Worm (Caenorhabditis elegans): ENCODE results near the gene aip-1.

The aip-1 gene

DNA sequence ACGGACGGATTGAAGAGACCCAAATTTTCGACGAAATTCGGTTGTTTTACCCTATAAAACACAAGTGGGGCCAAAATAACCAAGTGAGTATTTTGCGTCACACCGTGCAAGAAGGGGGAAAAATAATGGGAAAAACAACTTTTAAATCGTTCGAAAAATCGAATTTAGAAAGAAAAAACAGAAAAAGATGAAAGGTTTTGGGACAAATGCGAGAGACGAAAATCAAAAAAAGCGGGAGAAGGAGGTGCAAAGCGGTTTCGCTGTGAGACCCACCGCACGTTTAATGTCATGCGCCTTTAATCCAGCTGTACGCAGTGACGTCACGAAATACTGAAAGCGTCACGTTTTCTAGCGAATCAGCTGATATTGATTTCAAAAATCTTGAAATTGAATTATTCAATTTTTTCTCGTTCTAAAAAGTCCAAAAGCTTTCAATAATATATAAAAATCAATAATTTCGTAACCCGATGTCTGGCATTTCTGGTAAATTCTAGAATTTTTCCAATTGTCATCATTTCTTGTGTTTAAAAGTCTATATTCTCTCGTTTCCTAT, at the start of gene aip-1, which contains the start of gene ddx-17 (continued):
- TF ChIP-seq unc-62 (GFP tag; optimal IDR thresholded peaks at IDR 0.05) (no peak), C04F5.9 (tag; optimal IDR thresholded peaks at IDR 0.05) (peak; percentile 18), ceh-82 (tag; optimal IDR thresholded peaks at IDR 0.05) (peak in 2 of 3 experiments; percentile 8 to 70), nhr-20 (tag; optimal IDR thresholded peaks at IDR 0.05) (peak; percentile 68), xbp-1 (tag; optimal IDR thresholded peaks at IDR 0.05) (peak; percentile 60), aha-1 (tag; optimal IDR thresholded peaks at IDR 0.05) (no peak), mdl-1 (tag; optimal IDR thresholded peaks at IDR 0.05) (peak in 1 of 2 experiments; percentile 64), egl-13 (tag; optimal IDR thresholded peaks at IDR 0.05) (peak; percentile 70), zip-4 (GFP tag; optimal IDR thresholded peaks at IDR 0.05) (peak; percentile 38), pax-3 (tag; optimal IDR thresholded peaks at IDR 0.05) (peak; percentile 74), fkh-8 (tag; optimal IDR thresholded peaks at IDR 0.05) (peak; percentile 91), ceh-90 (tag; optimal IDR thresholded peaks at IDR 0.05) (no peak), blmp-1 (tag; optimal IDR thresholded peaks at IDR 0.05) (peak; percentile 57), nhr-90 (tag; optimal IDR thresholded peaks at IDR 0.05; ENCODE audit: poor library complexity) (peak; percentile 42), tlp-1 (tag; optimal IDR thresholded peaks at IDR 0.05) (no peak), tbx-2 (tag; optimal IDR thresholded peaks at IDR 0.05) (peak; percentile 76), mab-9 (GFP tag; IDR thresholded peaks at IDR 0.05) (peak; percentile 20; the same call in 1 of the 2 replicates), nhr-85 (tag) (peak; percentile 81), skn-1 (tag; optimal IDR thresholded peaks at IDR 0.05) (peak; percentile 99), nhr-71 (tag; optimal IDR thresholded peaks at IDR 0.05) (peak; percentile 86)

- TF ChIP-seq nhr-12 (tag; optimal IDR thresholded peaks at IDR 0.05) (no peak), Y116A8C.19 (tag; optimal IDR thresholded peaks at IDR 0.05; ENCODE audit: borderline replicate concordance) (no peak), xbp-1 (tag; optimal IDR thresholded peaks at IDR 0.05) (no peak), ceh-82 (tag; optimal IDR thresholded peaks at IDR 0.05) (no peak), F16B12.6 (tag; optimal IDR thresholded peaks at IDR 0.05) (no peak), blmp-1 (tag; optimal IDR thresholded peaks at IDR 0.05) (peak; percentile 98), lin-14 (GFP tag; optimal IDR thresholded peaks at IDR 0.05) (peak; percentile 56), egl-27 (tag; optimal IDR thresholded peaks at IDR 0.05) (no peak), elt-3 (tag; optimal IDR thresholded peaks at IDR 0.05) (peak in 2 of 6 experiments; percentile 10 to 20), nhr-47 (tag; optimal IDR thresholded peaks at IDR 0.05) (no peak), ets-5 (GFP tag; IDR thresholded peaks at IDR 0.05) (no peak), zag-1 (tag; optimal IDR thresholded peaks at IDR 0.05) (no peak), nhr-85 (tag) (peak; percentile 81)
These were observed 48.7 kb upstream of the aip-1 start, which contains the start of gene sao-1 for ce11 chrV:13963279-13963976. TSS of gene sao-1 (plus strand) at chrV:13963926.

ce11 chrV:13980807-13981206, 31.3 kb upstream of the aip-1 start, which contains the start of gene eol-1:
TSS of gene eol-1 (minus strand) at chrV:13980907.
- no peak for TF ChIP-seq ceh-82 (tag; optimal IDR thresholded peaks at IDR 0.05)
- no peak for TF ChIP-seq nhr-20 (tag; optimal IDR thresholded peaks at IDR 0.05)
- TF ChIP-seq efl-1 (optimal IDR thresholded peaks at IDR 0.05): no peak
- TF ChIP-seq efl-1 (GFP tag; optimal IDR thresholded peaks at IDR 0.05 in 1 of 2): peak in 1 of 2 experiments; percentile 81

ce11 chrV:13981677-13982076, 30.5 kb upstream of the aip-1 start:
- TF ChIP-seq jun-1 (tag; optimal IDR thresholded peaks at IDR 0.05): no peak
- TF ChIP-seq hlh-17 (GFP tag; optimal IDR thresholded peaks at IDR 0.05; ENCODE audit: borderline replicate concordance): no peak
- TF ChIP-seq unc-30 (tag; optimal IDR thresholded peaks at IDR 0.05): no peak
- TF ChIP-seq nhr-71 (tag; optimal IDR thresholded peaks at IDR 0.05): no peak
- no peak for TF ChIP-seq swsn-7 (tag; optimal IDR thresholded peaks at IDR 0.05)
- TF ChIP-seq ceh-63 (GFP tag; optimal IDR thresholded peaks at IDR 0.05): no peak
- TF ChIP-seq lin-14 (GFP tag; optimal IDR thresholded peaks at IDR 0.05): no peak
- TF ChIP-seq lir-3 (tag; optimal IDR thresholded peaks at IDR 0.05; ENCODE audit: poor library complexity): no peak
- no peak for TF ChIP-seq skn-1 (tag; optimal IDR thresholded peaks at IDR 0.05)
- TF ChIP-seq ama-1 (optimal IDR thresholded peaks at IDR 0.05): no peak
- no peak for TF ChIP-seq unc-62 (GFP tag; optimal IDR thresholded peaks at IDR 0.05)
- no peak for TF ChIP-seq unc-98 (GFP tag; IDR thresholded peaks at IDR 0.05)
- no peak for TF ChIP-seq dsc-1 (tag; optimal IDR thresholded peaks at IDR 0.05)
- TF ChIP-seq ceh-82 (tag; optimal IDR thresholded peaks at IDR 0.05): no peak
- no peak for TF ChIP-seq zag-1 (tag; optimal IDR thresholded peaks at IDR 0.05)
- TF ChIP-seq nhr-11 (tag; optimal IDR thresholded peaks at IDR 0.05): no peak
- TF ChIP-seq C04F5.9 (tag; optimal IDR thresholded peaks at IDR 0.05): no peak
- TF ChIP-seq nhr-77 (tag; optimal IDR thresholded peaks at IDR 0.05): no peak
- no peak for TF ChIP-seq ets-5 (GFP tag; IDR thresholded peaks at IDR 0.05)
- no peak for TF ChIP-seq unc-130 (tag; optimal IDR thresholded peaks at IDR 0.05)

Measured in whole organism, L1 larva.